Worm (Caenorhabditis elegans) whole organism, L3 larva: ENCODE results near the gene R04F11.2.

Experiments
- fkh-10 ChIP-seq: sonication (generic microtip); optimal IDR thresholded peaks from 2 replicates; lab custom pipeline; 2017; ENCODE audit warnings: missing biosample characterization, missing genetic modification reagents, missing genetic modification characterization
- nhr-237 ChIP-seq: fragments of 150-350 bp; optimal IDR thresholded peaks from 2 replicates; lab custom pipeline; 2014; ENCODE audit warnings: missing biosample characterization, missing genetic modification characterization

ce11 chrV:12314413-12314812 is 3.8 kb upstream of the R04F11.2 start:
- TF ChIP-seq nhr-237 (tag; lab: Kevin White, UChicago) = no peak
- peak; percentile 39 for TF ChIP-seq fkh-10 (GFP tag; lab: Kevin White, UChicago)
